Fruit fly (Drosophila melanogaster): Measurements from ENCODE around the gene Gycbeta100B.

DNA sequence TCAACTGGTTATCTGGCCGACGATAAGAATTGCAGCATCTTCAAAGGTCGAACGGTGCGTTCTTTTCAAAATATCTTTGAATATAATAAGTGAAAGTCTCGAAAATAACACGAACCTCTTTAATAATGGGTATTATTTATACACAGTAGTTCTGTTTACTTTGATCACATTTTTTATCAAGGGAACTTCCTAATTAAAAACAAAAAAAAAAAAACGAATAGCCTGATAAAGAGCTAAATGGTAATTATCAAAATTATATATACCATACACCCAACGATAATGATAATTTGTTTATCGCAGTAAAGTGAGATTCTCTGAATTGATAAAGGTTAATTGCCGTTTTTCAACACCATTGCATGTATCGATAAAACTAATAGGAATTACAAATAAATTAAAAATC is 3.6 kb upstream of the Gycbeta100B start, which contains the start of gene Ktch:
- TF ChIP-seq psq (optimal IDR thresholded peaks at IDR 0.05) = no peak
- TF ChIP-seq usp (GFP tag; optimal IDR thresholded peaks at IDR 0.05) = no peak
- TF ChIP-seq EcR (GFP tag; optimal IDR thresholded peaks at IDR 0.05) = no peak
- no peak for TF ChIP-seq pan (optimal IDR thresholded peaks at IDR 0.05)
- no peak for TF ChIP-seq CG8478 (optimal IDR thresholded peaks at IDR 0.05)

Measured in whole organism.